Worm (Caenorhabditis elegans) whole organism, early embryonic: Measurements from ENCODE around the gene T19E7.6.

Source experiments
- B0310.2 ChIP-seq: sonication (generic microtip); optimal IDR thresholded peaks from 2 replicates; lab custom pipeline; 2016; ENCODE audit warnings: mild to moderate bottlenecking, missing genetic modification characterization, missing compliant biosample characterization
- F13C5.2 ChIP-seq: sonication (generic microtip); optimal IDR thresholded peaks from 2 replicates; lab custom pipeline; 2017; ENCODE audit warnings: mild to moderate bottlenecking, missing genetic modification characterization, inconsistent platforms, missing compliant biosample characterization
- ama-1 ChIP-seq: fragments of 150-350 bp; optimal IDR thresholded peaks from 2 replicates; lab custom pipeline; 2014
- ceh-36 ChIP-seq: sonication (generic microtip); optimal IDR thresholded peaks from 2 replicates; lab custom pipeline; 2016; ENCODE audit warnings: missing genetic modification characterization, inconsistent platforms, missing compliant biosample characterization
- ets-7 ChIP-seq: sonication (generic microtip); optimal IDR thresholded peaks from 2 replicates; lab custom pipeline; 2016; ENCODE audit warnings: missing genotype, missing genetic modification characterization, missing compliant biosample characterization
- hmbx-1 ChIP-seq: sonication (generic microtip); optimal IDR thresholded peaks from 2 replicates; lab custom pipeline; 2016; ENCODE audit warnings: mild to moderate bottlenecking, missing genetic modification characterization, missing compliant biosample characterization
- hnd-1 ChIP-seq: sonication (generic microtip); optimal IDR thresholded peaks from 2 replicates; lab custom pipeline; 2016; ENCODE audit warnings: missing genetic modification characterization, missing compliant biosample characterization
- pes-1 ChIP-seq: fragments of 200-800 bp; sonication (Bioruptor generic); IDR thresholded peaks from 2 replicates; pipeline ENCODE4 v1.3.6; 2022; ENCODE audit warnings: missing genetic modification reagents, missing genetic modification characterization, missing compliant biosample characterization

DNA sequence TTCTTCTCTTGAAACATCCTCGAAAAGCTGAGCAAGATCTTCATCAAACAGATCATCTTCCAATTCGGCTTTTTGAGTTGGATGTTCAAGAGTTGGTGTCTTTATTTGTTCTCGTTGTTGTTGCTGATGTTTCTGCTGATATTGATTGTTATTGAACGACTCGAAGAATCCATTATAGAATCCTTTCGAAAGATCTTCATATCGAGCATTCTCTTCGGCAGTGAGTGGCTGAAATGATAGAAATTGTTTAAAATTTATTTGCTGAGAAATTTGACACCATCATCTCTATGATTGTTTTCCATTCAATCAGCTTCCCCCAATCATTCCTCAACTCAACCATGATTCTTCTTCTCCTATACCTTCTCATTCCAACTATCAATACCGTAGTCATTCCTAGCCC, 15.7 kb downstream of the T19E7.6 start, which contains the start of gene clec-178:
- TF ChIP-seq ama-1 (lab: Kevin White, UChicago): no peak
- no peak for TF ChIP-seq F13C5.2 (tag; lab: Kevin White, UChicago)
- TF ChIP-seq ceh-36: no peak
- no peak for TF ChIP-seq ets-7 (tag; lab: Kevin White, UChicago)
- no peak for TF ChIP-seq B0310.2 (tag; lab: Kevin White, UChicago)
- TF ChIP-seq hmbx-1 (tag; lab: Kevin White, UChicago): no peak
- TF ChIP-seq pes-1: no peak
- TF ChIP-seq hnd-1 (tag; lab: Kevin White, UChicago): no peak
